Worm (Caenorhabditis elegans) whole organism, late embryonic: ENCODE data around the gene skr-12.

ENCODE experiments used
- C08G9.2 ChIP-seq: sonication (generic microtip); optimal IDR thresholded peaks from 2 replicates; lab custom pipeline; 2016; ENCODE audit warnings: mild to moderate bottlenecking, missing genetic modification characterization, moderate library complexity, missing compliant biosample characterization
- ahr-1 ChIP-seq: sonication (generic microtip); optimal IDR thresholded peaks from 2 replicates; lab custom pipeline; 2016; ENCODE audit warnings: missing genetic modification characterization, missing compliant biosample characterization
- ama-1 ChIP-seq: fragments of 150-350 bp; optimal IDR thresholded peaks from 2 replicates; lab custom pipeline; 2014
- ceh-18 ChIP-seq: sonication (generic microtip); optimal IDR thresholded peaks from 2 replicates; lab custom pipeline; 2016; ENCODE audit warnings: missing genetic modification characterization, missing compliant biosample characterization
- ceh-19 ChIP-seq: fragments of 200-800 bp; sonication (Bioruptor generic); optimal IDR thresholded peaks from 2 replicates; lab custom pipeline; 2018; ENCODE audit warnings: mild to moderate bottlenecking, missing genetic modification characterization, missing compliant biosample characterization
- ceh-2 ChIP-seq: sonication (generic microtip); optimal IDR thresholded peaks from 2 replicates; lab custom pipeline; 2016; ENCODE audit warnings: missing genotype, missing genetic modification characterization, missing compliant biosample characterization
- ceh-30 ChIP-seq: fragments of 150-350 bp; optimal IDR thresholded peaks from 2 replicates; lab custom pipeline; 2014; ENCODE audit warnings: missing biosample characterization, missing genetic modification characterization
- ceh-31 ChIP-seq: sonication (generic microtip); optimal IDR thresholded peaks from 2 replicates; lab custom pipeline; 2016; ENCODE audit warnings: missing genetic modification characterization, missing compliant biosample characterization
- ceh-34 ChIP-seq: sonication (generic microtip); optimal IDR thresholded peaks from 2 replicates; lab custom pipeline; 2016; ENCODE audit warnings: mild to moderate bottlenecking, missing genetic modification characterization, missing compliant biosample characterization
- ceh-45 ChIP-seq: fragments of 200-800 bp; sonication (Bioruptor generic); IDR thresholded peaks from 2 replicates; pipeline ENCODE4 v1.3.6; 2022; ENCODE audit warnings: missing genetic modification reagents, missing genetic modification characterization, missing compliant biosample characterization
- ceh-48 ChIP-seq: sonication (generic microtip); optimal IDR thresholded peaks from 2 replicates; lab custom pipeline; 2016; ENCODE audit warnings: missing genetic modification characterization, inconsistent platforms, missing compliant biosample characterization
- ceh-6 ChIP-seq: fragments of 200-800 bp; sonication (Bioruptor generic); optimal IDR thresholded peaks from 2 replicates; lab custom pipeline; 2018; ENCODE audit warnings: mild to moderate bottlenecking, missing genetic modification characterization, missing compliant biosample characterization
- ceh-9 ChIP-seq: sonication (generic microtip); optimal IDR thresholded peaks from 2 replicates; lab custom pipeline; 2016; ENCODE audit warnings: mild to moderate bottlenecking, missing genetic modification characterization, inconsistent platforms, missing compliant biosample characterization
- dmd-4 ChIP-seq: sonication (generic microtip); optimal IDR thresholded peaks from 2 replicates; lab custom pipeline; 2016; ENCODE audit warnings: borderline replicate concordance, missing genetic modification characterization, missing compliant biosample characterization
- dve-1 ChIP-seq: sonication (generic microtip); optimal IDR thresholded peaks from 2 replicates; lab custom pipeline; 2017; ENCODE audit warnings: antibody characterized with exemption, mild to moderate bottlenecking, missing genetic modification characterization, missing compliant biosample characterization
- ets-4 ChIP-seq: sonication (generic microtip); optimal IDR thresholded peaks from 2 replicates; lab custom pipeline; 2016; ENCODE audit warnings: missing genetic modification characterization, missing compliant biosample characterization
- eyg-1 ChIP-seq: sonication (generic microtip); optimal IDR thresholded peaks from 2 replicates; lab custom pipeline; 2016; ENCODE audit warnings: missing genotype, missing genetic modification characterization, missing compliant biosample characterization
- hlh-15 ChIP-seq: sonication (generic microtip); optimal IDR thresholded peaks from 2 replicates; lab custom pipeline; 2016; ENCODE audit warnings: missing genetic modification characterization, missing compliant biosample characterization
- hlh-30 ChIP-seq: sonication (generic microtip); optimal IDR thresholded peaks from 2 replicates; lab custom pipeline; 2017; ENCODE audit warnings: antibody characterized with exemption, missing genetic modification characterization, missing compliant biosample characterization; ENCODE audit not compliant: insufficient read depth
- hlh-6 ChIP-seq: sonication (generic microtip); optimal IDR thresholded peaks from 2 replicates; lab custom pipeline; 2016; ENCODE audit warnings: missing genotype, missing genetic modification characterization, missing compliant biosample characterization
- mec-3 ChIP-seq: sonication (generic microtip); optimal IDR thresholded peaks from 2 replicates; lab custom pipeline; 2016; ENCODE audit warnings: borderline replicate concordance, missing genetic modification characterization, missing compliant biosample characterization
- nfya-1 ChIP-seq: sonication (generic microtip); optimal IDR thresholded peaks from 2 replicates; lab custom pipeline; 2017; ENCODE audit warnings: missing genetic modification characterization, mild to moderate bottlenecking, missing compliant biosample characterization, antibody characterized with exemption, moderate library complexity
- nhr-11 ChIP-seq: fragments of 150-350 bp; optimal IDR thresholded peaks from 2 replicates; lab custom pipeline; 2014; ENCODE audit warnings: missing biosample characterization, missing genetic modification characterization
- nhr-232 ChIP-seq: sonication (generic microtip); optimal IDR thresholded peaks from 2 replicates; lab custom pipeline; 2016; ENCODE audit warnings: missing genetic modification characterization, missing compliant biosample characterization
- npax-4 ChIP-seq: sonication (generic microtip); optimal IDR thresholded peaks from 2 replicates; lab custom pipeline; 2016; ENCODE audit warnings: missing genetic modification characterization, missing compliant biosample characterization
- odd-2 ChIP-seq: sonication (generic microtip); optimal IDR thresholded peaks from 2 replicates; lab custom pipeline; 2017; ENCODE audit warnings: antibody characterized with exemption, mild to moderate bottlenecking, missing genetic modification characterization, missing compliant biosample characterization
- pag-3 ChIP-seq: sonication (generic microtip); optimal IDR thresholded peaks from 2 replicates; lab custom pipeline; 2016; ENCODE audit warnings: missing compliant biosample characterization, missing genetic modification characterization, borderline replicate concordance
- pat-9 ChIP-seq: fragments of 200-800 bp; sonication (Bioruptor generic); optimal IDR thresholded peaks from 2 replicates; lab custom pipeline; 2018; ENCODE audit warnings: mild to moderate bottlenecking, missing genetic modification characterization, moderate library complexity, missing compliant biosample characterization
- pha-2 ChIP-seq: sonication (generic microtip); optimal IDR thresholded peaks from 2 replicates; lab custom pipeline; 2017; ENCODE audit warnings: mild to moderate bottlenecking, missing genetic modification characterization, missing compliant biosample characterization
- pha-4 ChIP-seq: fragments of 150-350 bp; optimal IDR thresholded peaks from 2 replicates; lab custom pipeline; 2018; ENCODE audit warnings: missing biosample characterization, missing genetic modification reagents, missing genetic modification characterization
- pqm-1 ChIP-seq: sonication (generic microtip); optimal IDR thresholded peaks from 2 replicates; lab custom pipeline; 2016; ENCODE audit warnings: missing genetic modification characterization, missing compliant biosample characterization
- pros-1 ChIP-seq: fragments of 150-350 bp; optimal IDR thresholded peaks from 2 replicates; lab custom pipeline; 2014; ENCODE audit warnings: missing biosample characterization, missing genetic modification reagents, missing genetic modification characterization
- ref-2 ChIP-seq: sonication (generic microtip); optimal IDR thresholded peaks from 2 replicates; lab custom pipeline; 2016; ENCODE audit warnings: missing genetic modification characterization, missing compliant biosample characterization
- rnt-1 ChIP-seq: sonication (generic microtip); optimal IDR thresholded peaks from 2 replicates; lab custom pipeline; 2016; ENCODE audit warnings: missing genetic modification characterization, missing compliant biosample characterization
- sdc-2 ChIP-seq: sonication (generic microtip); optimal IDR thresholded peaks from 2 replicates; lab custom pipeline; 2016; ENCODE audit warnings: missing genotype, missing genetic modification characterization, missing compliant biosample characterization
- sox-2 ChIP-seq: fragments of 200-800 bp; sonication (Bioruptor generic); IDR thresholded peaks from 2 replicates; pipeline ENCODE4 v1.3.6; 2022; ENCODE audit warnings: missing genetic modification reagents, missing genetic modification characterization, missing compliant biosample characterization
- syd-9 ChIP-seq: sonication (generic microtip); optimal IDR thresholded peaks from 2 replicates; lab custom pipeline; 2016; ENCODE audit warnings: mild to moderate bottlenecking, missing genetic modification characterization, moderate library complexity, missing compliant biosample characterization
- tbx-2 ChIP-seq: sonication (generic microtip); optimal IDR thresholded peaks from 2 replicates; lab custom pipeline; 2016; ENCODE audit warnings: missing genetic modification characterization, missing compliant biosample characterization
- unc-3 ChIP-seq, 2 experiments: fragments of 200-800 bp in 1 of 2; sonication (Bioruptor generic) in 1 of 2; sonication (generic microtip) in 1 of 2; conservative IDR thresholded peaks in 1 of 2; optimal IDR thresholded peaks in 1 of 2; 2 replicates each; pipeline versions ENCODE4 v1.3.6 to Lab custom; 2016 to 2022; ENCODE audit warnings: missing compliant biosample characterization in 2 of 2, missing genetic modification characterization in 2 of 2, missing genetic modification reagents in 1 of 2
- unc-55 ChIP-seq: sonication (generic microtip); optimal IDR thresholded peaks from 2 replicates; lab custom pipeline; 2017; ENCODE audit warnings: missing biosample characterization, missing genetic modification reagents, missing genetic modification characterization
- unc-86 ChIP-seq: sonication (generic microtip); optimal IDR thresholded peaks from 2 replicates; lab custom pipeline; 2016; ENCODE audit warnings: missing genetic modification characterization, missing compliant biosample characterization
- ztf-16 ChIP-seq: sonication (generic microtip); optimal IDR thresholded peaks from 2 replicates; lab custom pipeline; 2017; ENCODE audit warnings: missing genetic modification characterization, missing compliant biosample characterization

The skr-12 gene

ce11 chrIV:17126512-17126911, 40.6 kb upstream of the skr-12 start:
- TF ChIP-seq eyg-1 (tag; lab: Kevin White, UChicago) = no peak
- TF ChIP-seq unc-55 (GFP tag; lab: Kevin White, UChicago) = no peak
- TF ChIP-seq ceh-2 (tag; lab: Kevin White, UChicago) = no peak
- no peak for TF ChIP-seq sox-2 (GFP tag; lab: Robert Waterston, UW)
- no peak for TF ChIP-seq pat-9
- TF ChIP-seq ceh-9 (tag; lab: Kevin White, UChicago) = no peak
- TF ChIP-seq hlh-6 (tag; lab: Kevin White, UChicago) = no peak
- no peak for TF ChIP-seq dmd-4 (tag; lab: Kevin White, UChicago)
- TF ChIP-seq ceh-31 (tag; lab: Kevin White, UChicago) = no peak
- TF ChIP-seq rnt-1 (tag; lab: Kevin White, UChicago) = no peak
- TF ChIP-seq ceh-34 (tag; lab: Kevin White, UChicago) = no peak
- TF ChIP-seq pros-1 (tag; lab: Kevin White, UChicago) = no peak
- TF ChIP-seq ceh-6 (GFP tag; lab: Kevin White, UChicago) = no peak
- no peak for TF ChIP-seq nhr-11
- no peak for TF ChIP-seq pha-4 (tag; lab: Kevin White, UChicago)
- TF ChIP-seq unc-3 (GFP tag; conservative IDR thresholded peaks at IDR 0.05; lab: Robert Waterston, UW) = no peak
- no peak for TF ChIP-seq unc-3 (tag; optimal IDR thresholded peaks at IDR 0.05; lab: Kevin White, UChicago)
- TF ChIP-seq ceh-30 (tag; lab: Kevin White, UChicago) = no peak
- no peak for TF ChIP-seq C08G9.2 (tag; lab: Kevin White, UChicago)
- TF ChIP-seq nhr-232 (tag; lab: Kevin White, UChicago) = no peak

ce11 chrIV:17131035-17131595, 36.0 kb upstream of the skr-12 start, which contains the start of the genes Y116A8C.37 and Y116A8C.38:
TSS of gene Y116A8C.37 (minus strand) at chrIV:17131135.
TSS of gene Y116A8C.38 (plus strand) at chrIV:17131545.
- TF ChIP-seq pha-2 (tag; lab: Kevin White, UChicago) (no peak), dve-1 (tag; lab: Kevin White, UChicago) (no peak), unc-55 (GFP tag; lab: Kevin White, UChicago) (no peak), ref-2 (tag; lab: Kevin White, UChicago) (no peak), pqm-1 (tag; lab: Kevin White, UChicago) (no peak), ceh-31 (tag; lab: Kevin White, UChicago) (no peak), odd-2 (tag; lab: Kevin White, UChicago) (no peak), pha-4 (tag; lab: Kevin White, UChicago) (no peak), ztf-16 (tag; lab: Kevin White, UChicago) (no peak), ahr-1 (tag; lab: Kevin White, UChicago) (no peak), npax-4 (tag; lab: Kevin White, UChicago) (no peak), ceh-9 (tag; lab: Kevin White, UChicago) (no peak), ceh-18 (tag; lab: Kevin White, UChicago) (no peak), ceh-45 (GFP tag; lab: Robert Waterston, UW) (no peak), unc-3 (GFP tag; conservative IDR thresholded peaks at IDR 0.05; lab: Robert Waterston, UW) (no peak), unc-3 (tag; optimal IDR thresholded peaks at IDR 0.05; lab: Kevin White, UChicago) (no peak), ama-1 (lab: Kevin White, UChicago) (no peak), hlh-30 (no peak)

DNA sequence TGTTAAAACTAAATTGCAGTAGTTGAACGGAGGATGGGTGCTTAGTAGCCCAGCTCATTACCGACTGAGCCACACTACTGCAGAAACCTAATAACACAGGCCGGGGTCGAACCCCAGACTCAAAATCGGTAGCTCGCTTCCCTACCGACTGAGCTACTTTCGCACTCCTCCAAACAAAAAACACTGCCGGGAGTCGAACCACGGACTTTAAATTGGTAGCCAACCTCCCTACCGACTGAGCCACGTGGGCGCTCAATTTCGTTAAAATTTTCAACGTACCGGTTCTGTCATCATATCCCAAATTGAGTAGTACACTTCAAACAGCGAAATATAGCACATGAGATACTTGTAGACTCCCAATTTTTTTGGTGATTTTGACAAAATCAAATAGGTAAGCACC, 16.7 kb upstream of the skr-12 start:
- TF ChIP-seq unc-86 (tag; lab: Kevin White, UChicago) = no peak
- TF ChIP-seq ceh-34 (tag; lab: Kevin White, UChicago) = no peak
- TF ChIP-seq C08G9.2 (tag; lab: Kevin White, UChicago) = no peak
- no peak for TF ChIP-seq sdc-2 (tag; lab: Kevin White, UChicago)
- TF ChIP-seq mec-3 = no peak
- no peak for TF ChIP-seq dmd-4 (tag; lab: Kevin White, UChicago)
- TF ChIP-seq ceh-19 (GFP tag; lab: Kevin White, UChicago) = no peak
- TF ChIP-seq nhr-232 (tag; lab: Kevin White, UChicago) = no peak
- no peak for TF ChIP-seq nfya-1 (tag; lab: Kevin White, UChicago)
- TF ChIP-seq syd-9 (tag; lab: Kevin White, UChicago) = no peak
- no peak for TF ChIP-seq ceh-45 (GFP tag; lab: Robert Waterston, UW)
- no peak for TF ChIP-seq tbx-2 (tag; lab: Kevin White, UChicago)
- no peak for TF ChIP-seq ceh-18 (tag; lab: Kevin White, UChicago)
- TF ChIP-seq ceh-48 (tag; lab: Kevin White, UChicago) = no peak
- TF ChIP-seq ets-4 (tag; lab: Kevin White, UChicago) = no peak
- no peak for TF ChIP-seq pag-3 (tag; lab: Kevin White, UChicago)
- no peak for TF ChIP-seq hlh-15 (tag; lab: Kevin White, UChicago)
